Fruit fly (Drosophila melanogaster) whole organism, embryonic: Measurements from ENCODE around the gene CG15773.

Experiments
- Aef1 ChIP-seq: fragments of 200-800 bp; sonication (Bioruptor generic); IDR thresholded peaks from 3 replicates; pipeline ENCODE4 v1.3.6; 2022; ENCODE audit warnings: missing biosample characterization, missing genetic modification characterization
- CG10267 ChIP-seq: fragments of 200-800 bp; sonication (Bioruptor generic); optimal IDR thresholded peaks from 2 replicates; lab custom pipeline; 2018; ENCODE audit warnings: missing biosample characterization, mild to moderate bottlenecking, missing genetic modification characterization, moderate library complexity
- CG10565 ChIP-seq: fragments of 200-800 bp; sonication (Bioruptor generic); optimal IDR thresholded peaks from 3 replicates; lab custom pipeline; 2016; ENCODE audit warnings: missing biosample characterization, mild to moderate bottlenecking, missing genetic modification characterization
- CG11456 ChIP-seq: fragments of 200-800 bp; sonication (Bioruptor generic); IDR thresholded peaks from 3 replicates; pipeline ENCODE4 v1.3.6; 2022; ENCODE audit warnings: missing biosample characterization, missing genetic modification characterization
- CG11723 ChIP-seq: fragments of 200-800 bp; sonication (Bioruptor generic); optimal IDR thresholded peaks from 2 replicates; lab custom pipeline; 2017; ENCODE audit warnings: missing biosample characterization, mild to moderate bottlenecking, missing genetic modification characterization
- CG15011 ChIP-seq: fragments of 200-800 bp; sonication (Bioruptor generic); optimal IDR thresholded peaks from 3 replicates; lab custom pipeline; 2018; ENCODE audit warnings: missing biosample characterization, mild to moderate bottlenecking, missing genetic modification characterization
- CG15479 ChIP-seq: fragments of 200-800 bp; sonication (Bioruptor generic); optimal IDR thresholded peaks from 3 replicates; lab custom pipeline; 2019; ENCODE audit warnings: missing biosample characterization, mild to moderate bottlenecking, missing genetic modification characterization, moderate library complexity
- CG15514 ChIP-seq: fragments of 200-800 bp; sonication (Bioruptor generic); optimal IDR thresholded peaks from 3 replicates; lab custom pipeline; 2017; ENCODE audit warnings: missing biosample characterization, missing genetic modification characterization, mild to moderate bottlenecking, moderate library complexity, missing genetic modification reagents
- CG16863 ChIP-seq: fragments of 200-800 bp; sonication (Bioruptor generic); optimal IDR thresholded peaks from 3 replicates; lab custom pipeline; 2016; ENCODE audit warnings: missing biosample characterization, missing genetic modification characterization
- CG17385 ChIP-seq: fragments of 200-800 bp; sonication (Bioruptor generic); optimal IDR thresholded peaks from 3 replicates; lab custom pipeline; 2018; ENCODE audit warnings: missing biosample characterization, mild to moderate bottlenecking, missing genetic modification characterization
- CG31441 ChIP-seq: fragments of 200-800 bp; sonication (Bioruptor generic); IDR thresholded peaks from 2 replicates; pipeline ENCODE4 v1.3.6; 2022; ENCODE audit warnings: missing biosample characterization, missing genetic modification characterization
- CG3163 ChIP-seq: fragments of 200-800 bp; sonication (Bioruptor generic); optimal IDR thresholded peaks from 3 replicates; lab custom pipeline; 2016; ENCODE audit warnings: missing biosample characterization, missing genetic modification characterization
- CG3838 ChIP-seq: fragments of 200-800 bp; sonication (Bioruptor generic); optimal IDR thresholded peaks from 3 replicates; lab custom pipeline; 2016; ENCODE audit warnings: missing biosample characterization, missing genetic modification characterization
- CG4707 ChIP-seq: fragments of 200-800 bp; sonication (Bioruptor generic); optimal IDR thresholded peaks from 2 replicates; lab custom pipeline; 2018; ENCODE audit warnings: missing biosample characterization, mild to moderate bottlenecking, missing genetic modification characterization, moderate library complexity
- CG7271 ChIP-seq: fragments of 200-800 bp; sonication (Bioruptor generic); optimal IDR thresholded peaks from 2 replicates; lab custom pipeline; 2018; ENCODE audit warnings: missing biosample characterization, mild to moderate bottlenecking, missing genetic modification characterization, moderate library complexity
- CG7963 ChIP-seq: fragments of 200-800 bp; sonication (Bioruptor generic); IDR thresholded peaks from 3 replicates; pipeline ENCODE4 v1.3.6; 2022; ENCODE audit warnings: missing biosample characterization, missing genetic modification characterization; ENCODE audit not compliant: partially characterized antibody
- CG8290 ChIP-seq, 3 experiments: fragments of 200-800 bp; sonication (Bioruptor generic); optimal IDR thresholded peaks; 2 replicates each; lab custom pipeline; 2016 to 2019; ENCODE audit warnings: missing biosample characterization in 3 of 3, missing genetic modification characterization in 3 of 3, mild to moderate bottlenecking in 2 of 3, moderate library complexity in 1 of 3
- CG9437 ChIP-seq: fragments of 200-800 bp; sonication (Bioruptor generic); optimal IDR thresholded peaks from 2 replicates; lab custom pipeline; 2018; ENCODE audit warnings: missing biosample characterization, mild to moderate bottlenecking, missing genetic modification characterization
- CG9727 ChIP-seq: fragments of 200-800 bp; sonication (Bioruptor generic); optimal IDR thresholded peaks from 3 replicates; lab custom pipeline; 2017; ENCODE audit warnings: missing biosample characterization, mild to moderate bottlenecking, missing genetic modification characterization
- D19B ChIP-seq: fragments of 200-800 bp; sonication (Bioruptor generic); optimal IDR thresholded peaks from 2 replicates; lab custom pipeline; 2017; ENCODE audit warnings: missing biosample characterization, mild to moderate bottlenecking, missing genetic modification characterization
- Dfd ChIP-seq, 2 experiments: fragments of >200 bp; optimal IDR thresholded peaks; 2 replicates each; lab custom pipeline; 2017; ENCODE audit warnings: missing biosample characterization in 2 of 2, missing genetic modification characterization in 2 of 2
- E2f2 ChIP-seq: fragments of 200-800 bp; sonication (Bioruptor generic); IDR thresholded peaks from 2 replicates; pipeline ENCODE4 v1.3.6; 2022; ENCODE audit warnings: missing biosample characterization, missing genetic modification characterization
- Ets97D ChIP-seq: fragments of 200-800 bp; sonication (Bioruptor generic); optimal IDR thresholded peaks from 3 replicates; lab custom pipeline; 2016; ENCODE audit warnings: missing biosample characterization, missing genetic modification characterization
- H15 ChIP-seq: fragments of 200-800 bp; sonication (Bioruptor generic); IDR thresholded peaks from 3 replicates; pipeline ENCODE4 v1.3.6; 2022; ENCODE audit warnings: missing biosample characterization, missing genetic modification characterization
- HLH4C ChIP-seq: fragments of 200-800 bp; sonication (Bioruptor generic); IDR thresholded peaks from 3 replicates; pipeline ENCODE4 v1.3.6; 2022; ENCODE audit warnings: missing biosample characterization, missing genetic modification characterization; ENCODE audit not compliant: partially characterized antibody
- Hr39 ChIP-seq: fragments of >200 bp; optimal IDR thresholded peaks from 2 replicates; lab custom pipeline; 2017
- Lpt ChIP-seq: fragments of >200 bp; optimal IDR thresholded peaks from 2 replicates; lab custom pipeline; 2018; ENCODE audit warnings: missing biosample characterization, missing genetic modification characterization
- MESR4 ChIP-seq: fragments of 200-800 bp; sonication (Bioruptor generic); optimal IDR thresholded peaks from 2 replicates; lab custom pipeline; 2018; ENCODE audit warnings: missing biosample characterization, mild to moderate bottlenecking, missing genetic modification characterization, moderate library complexity
- Sox102F ChIP-seq: fragments of 200-800 bp; sonication (Bioruptor generic); optimal IDR thresholded peaks from 2 replicates; lab custom pipeline; 2018; ENCODE audit warnings: missing biosample characterization, mild to moderate bottlenecking, missing genetic modification characterization, moderate library complexity
- Sry-δ ChIP-seq: fragments of 200-800 bp; sonication (Bioruptor generic); optimal IDR thresholded peaks from 2 replicates; lab custom pipeline; 2016; ENCODE audit warnings: missing biosample characterization, missing genetic modification characterization
- aop ChIP-seq: fragments of 200-800 bp; sonication (Bioruptor generic); IDR thresholded peaks from 2 replicates; pipeline ENCODE4 v1.3.6; 2022; ENCODE audit warnings: missing biosample characterization, missing genetic modification characterization
- ase ChIP-seq: fragments of 200-800 bp; sonication (Bioruptor generic); IDR thresholded peaks from 3 replicates; pipeline ENCODE4 v1.3.6; 2022; ENCODE audit warnings: missing biosample characterization, missing genetic modification characterization
- bab2 ChIP-seq: fragments of 200-800 bp; sonication (Bioruptor generic); optimal IDR thresholded peaks from 2 replicates; lab custom pipeline; 2016; ENCODE audit warnings: missing biosample characterization, missing genetic modification characterization
- crol ChIP-seq: fragments of 200-800 bp; sonication (Bioruptor generic); IDR thresholded peaks from 2 replicates; pipeline ENCODE4 v1.3.6; 2022; ENCODE audit warnings: missing biosample characterization, missing genetic modification characterization
- ems ChIP-seq: fragments of 200-800 bp; sonication (Bioruptor generic); optimal IDR thresholded peaks from 3 replicates; lab custom pipeline; 2016; ENCODE audit warnings: missing biosample characterization, missing genetic modification characterization
- exex ChIP-seq: fragments of 200-800 bp; sonication (Bioruptor generic); optimal IDR thresholded peaks from 4 replicates; lab custom pipeline; 2018; ENCODE audit warnings: missing biosample characterization, mild to moderate bottlenecking, missing genetic modification characterization, moderate library complexity
- gfzf ChIP-seq: fragments of 200-800 bp; sonication (Bioruptor generic); optimal IDR thresholded peaks from 2 replicates; lab custom pipeline; 2016; ENCODE audit warnings: missing biosample characterization, mild to moderate bottlenecking, missing genetic modification characterization, moderate library complexity
- ind ChIP-seq: fragments of 200-800 bp; sonication (Bioruptor generic); optimal IDR thresholded peaks from 3 replicates; lab custom pipeline; 2016; ENCODE audit warnings: missing biosample characterization, missing genetic modification characterization
- inv ChIP-seq: fragments of 200-800 bp; sonication (Bioruptor generic); IDR thresholded peaks from 2 replicates; pipeline ENCODE4 v1.3.6; 2022; ENCODE audit warnings: missing biosample characterization, missing genetic modification characterization; ENCODE audit not compliant: partially characterized antibody
- jumu ChIP-seq: fragments of 200-800 bp; sonication (Bioruptor generic); optimal IDR thresholded peaks from 3 replicates; lab custom pipeline; 2016; ENCODE audit warnings: missing biosample characterization, missing genetic modification characterization
- nerfin-1 ChIP-seq: fragments of 200-800 bp; sonication (Bioruptor generic); optimal IDR thresholded peaks from 3 replicates; lab custom pipeline; 2019; ENCODE audit warnings: missing biosample characterization, mild to moderate bottlenecking, missing genetic modification characterization, moderate library complexity
- odd ChIP-seq: fragments of 200-800 bp; sonication (Bioruptor generic); optimal IDR thresholded peaks from 2 replicates; lab custom pipeline; 2017; ENCODE audit warnings: missing biosample characterization, mild to moderate bottlenecking, missing genetic modification characterization
- peb ChIP-seq: fragments of 200-800 bp; sonication (Bioruptor generic); IDR thresholded peaks from 2 replicates; pipeline ENCODE4 v1.3.6; 2022; ENCODE audit warnings: missing biosample characterization, missing genetic modification characterization
- pita ChIP-seq: fragments of 200-800 bp; sonication (Bioruptor generic); optimal IDR thresholded peaks from 2 replicates; lab custom pipeline; 2017; ENCODE audit warnings: missing biosample characterization, mild to moderate bottlenecking, missing genetic modification characterization
- row ChIP-seq: fragments of 200-800 bp; sonication (Bioruptor generic); IDR thresholded peaks from 3 replicates; pipeline ENCODE4 v1.3.6; 2022; ENCODE audit warnings: missing biosample characterization, missing genetic modification characterization
- run ChIP-seq: fragments of 200-800 bp; sonication (Bioruptor generic); optimal IDR thresholded peaks from 3 replicates; lab custom pipeline; 2018; ENCODE audit warnings: missing biosample characterization, mild to moderate bottlenecking, missing genetic modification characterization
- sisA ChIP-seq: fragments of 200-800 bp; sonication (Bioruptor generic); IDR thresholded peaks from 2 replicates; pipeline ENCODE4 v1.3.6; 2022; ENCODE audit warnings: missing biosample characterization, missing genetic modification characterization
- sna ChIP-seq: fragments of 200-800 bp; sonication (Bioruptor generic); IDR thresholded peaks from 2 replicates; pipeline ENCODE4 v1.3.6; 2022; ENCODE audit warnings: missing biosample characterization, missing genetic modification characterization; ENCODE audit not compliant: partially characterized antibody
- stwl ChIP-seq: fragments of 200-800 bp; sonication (Bioruptor generic); optimal IDR thresholded peaks from 3 replicates; lab custom pipeline; 2018; ENCODE audit warnings: missing biosample characterization, mild to moderate bottlenecking, missing genetic modification characterization, moderate library complexity

CG15773 gene

dm6 chrX:5735268-5735941, 2.9 kb downstream of the CG15773 start (continued):
- TF ChIP-seq inv (GFP tag; lab: Robert Waterston, UW): no peak
- peak; percentile 64 for TF ChIP-seq Aef1 (GFP tag; lab: Robert Waterston, UW)
- TF ChIP-seq E2f2 (GFP tag; lab: Robert Waterston, UW): peak; percentile 51; the same call in 1 of the 2 replicates
- peak; percentile 46 for TF ChIP-seq CG9437
- peak; percentile 25 for TF ChIP-seq run (tag; lab: Kevin White, UChicago)
- peak; percentile 67; the same call in 2 of the 3 replicates for TF ChIP-seq ase (GFP tag; lab: Robert Waterston, UW)
- peak; percentile 60 for TF ChIP-seq CG17385 (GFP tag; lab: Kevin White, UChicago)
- peak; percentile 78 for TF ChIP-seq CG31441 (GFP tag; lab: Robert Waterston, UW)
- peak; percentile 83 for TF ChIP-seq CG11456 (GFP tag; lab: Robert Waterston, UW)
- peak; percentile 44 for TF ChIP-seq CG16863
- peak; percentile 10 for TF ChIP-seq Ets97D (GFP tag; lab: Kevin White, UChicago)
- no peak for TF ChIP-seq CG15479 (GFP tag; lab: Kevin White, UChicago)
- peak; percentile 75 for TF ChIP-seq sisA (GFP tag; lab: Robert Waterston, UW)
- TF ChIP-seq Sry-δ: no peak
- TF ChIP-seq ind (GFP tag; lab: Kevin White, UChicago): peak; percentile 77
- peak; percentile 53 for TF ChIP-seq CG10267 (tag; lab: Kevin White, UChicago)
- peak; percentile 51 for TF ChIP-seq peb (GFP tag; lab: Robert Waterston, UW)
- peak; percentile 88 for TF ChIP-seq Sox102F
- no peak for TF ChIP-seq MESR4 (GFP tag; lab: Kevin White, UChicago)
- peak; percentile 19 for TF ChIP-seq CG3838 (GFP tag; lab: Kevin White, UChicago)
- TF ChIP-seq exex (tag; lab: Kevin White, UChicago): peak; percentile 10
- TF ChIP-seq CG3163 (GFP tag; lab: Kevin White, UChicago): no peak
- peak; percentile 29; the same call in 1 of the 2 replicates for TF ChIP-seq crol (GFP tag; lab: Robert Waterston, UW)
- TF ChIP-seq stwl (tag; lab: Kevin White, UChicago): no peak
- TF ChIP-seq gfzf (GFP tag; lab: Kevin White, UChicago): no peak
- no peak for TF ChIP-seq D19B
- TF ChIP-seq CG10565 (GFP tag; lab: Kevin White, UChicago): no peak
- peak; percentile 40 for TF ChIP-seq jumu
- peak; percentile 66 for TF ChIP-seq CG9727
- peak; percentile 50 for TF ChIP-seq odd (GFP tag; lab: Kevin White, UChicago)
- TF ChIP-seq sna (GFP tag; lab: Robert Waterston, UW): no peak
- peak; percentile 51 for TF ChIP-seq ems (GFP tag; lab: Kevin White, UChicago)
- no peak for TF ChIP-seq Dfd (GFP tag; optimal IDR thresholded peaks at IDR 0.05; lab: Kevin White, UChicago)
- peak; percentile 42 for TF ChIP-seq nerfin-1 (tag; lab: Kevin White, UChicago)
- peak; percentile 54 for TF ChIP-seq CG4707
- TF ChIP-seq row (GFP tag; lab: Robert Waterston, UW): peak; percentile 82
- TF ChIP-seq CG15514: peak; percentile 58
- TF ChIP-seq CG8290 (GFP tag; optimal IDR thresholded peaks at IDR 0.05; lab: Kevin White, UChicago): peak; percentile 3
- TF ChIP-seq CG8290 (tag; optimal IDR thresholded peaks at IDR 0.05; lab: Kevin White, UChicago): peak in 1 of 2 experiments; percentile 85
- no peak for TF ChIP-seq CG7271 (tag; lab: Kevin White, UChicago)
- TF ChIP-seq aop: no peak
- no peak for TF ChIP-seq HLH4C (GFP tag; lab: Robert Waterston, UW)
- no peak for TF ChIP-seq CG7963 (GFP tag; lab: Robert Waterston, UW)
- peak; percentile 67 for TF ChIP-seq CG11723 (GFP tag; lab: Kevin White, UChicago)
- TF ChIP-seq H15 (GFP tag; lab: Robert Waterston, UW): peak; percentile 61; the same call in 2 of the 3 replicates
- TF ChIP-seq CG15011 (GFP tag; lab: Kevin White, UChicago): peak; percentile 43
- no peak for TF ChIP-seq Hr39
- TF ChIP-seq Lpt (GFP tag; lab: Kevin White, UChicago): no peak
- peak; percentile 76 for TF ChIP-seq bab2 (GFP tag; lab: Kevin White, UChicago)
- TF ChIP-seq pita (GFP tag; lab: Kevin White, UChicago): no peak
